Worm (Caenorhabditis elegans) whole organism, late embryonic: ENCODE data around the gene ssp-10.
"Not testable (repeated sequence)": the region's sequence is repeated elsewhere in the genome, so short reads cannot be mapped to it uniquely, and the experiment has no call there.

Experiments
- C08G9.2 ChIP-seq: sonication (generic microtip); optimal IDR thresholded peaks from 2 replicates; lab custom pipeline; 2016; ENCODE audit warnings: mild to moderate bottlenecking, missing genetic modification characterization, moderate library complexity, missing compliant biosample characterization
- C38D4.7 ChIP-seq: fragments of 200-800 bp; sonication (Bioruptor generic); optimal IDR thresholded peaks from 2 replicates; lab custom pipeline; 2018; ENCODE audit warnings: mild to moderate bottlenecking, missing genetic modification characterization, moderate library complexity, missing compliant biosample characterization
- F13H6.1 ChIP-seq: sonication (generic microtip); optimal IDR thresholded peaks from 2 replicates; lab custom pipeline; 2016; ENCODE audit warnings: missing genetic modification characterization, missing compliant biosample characterization
- K02D7.2 ChIP-seq: sonication (generic microtip); optimal IDR thresholded peaks from 2 replicates; lab custom pipeline; 2017; ENCODE audit warnings: mild to moderate bottlenecking, missing genetic modification characterization, missing compliant biosample characterization
- K09A11.1 ChIP-seq: sonication (generic microtip); optimal IDR thresholded peaks from 2 replicates; lab custom pipeline; 2017; ENCODE audit warnings: antibody characterized with exemption, mild to moderate bottlenecking, missing genetic modification characterization, missing compliant biosample characterization; ENCODE audit not compliant: insufficient read depth
- Y22D7AL.16 ChIP-seq: sonication (generic microtip); optimal IDR thresholded peaks from 2 replicates; lab custom pipeline; 2016; ENCODE audit warnings: missing genetic modification characterization, missing compliant biosample characterization
- ceh-14 ChIP-seq: sonication (generic microtip); optimal IDR thresholded peaks from 2 replicates; lab custom pipeline; 2016; ENCODE audit warnings: missing genotype, missing genetic modification characterization, missing compliant biosample characterization
- ceh-18 ChIP-seq: sonication (generic microtip); optimal IDR thresholded peaks from 2 replicates; lab custom pipeline; 2016; ENCODE audit warnings: missing genetic modification characterization, missing compliant biosample characterization
- ceh-2 ChIP-seq: sonication (generic microtip); optimal IDR thresholded peaks from 2 replicates; lab custom pipeline; 2016; ENCODE audit warnings: missing genotype, missing genetic modification characterization, missing compliant biosample characterization
- ceh-22 ChIP-seq: sonication (generic microtip); optimal IDR thresholded peaks from 2 replicates; lab custom pipeline; 2017; ENCODE audit warnings: missing biosample characterization, missing genetic modification characterization
- ceh-24 ChIP-seq: sonication (generic microtip); optimal IDR thresholded peaks from 2 replicates; lab custom pipeline; 2016; ENCODE audit warnings: mild to moderate bottlenecking, missing genetic modification characterization, missing compliant biosample characterization
- ceh-31 ChIP-seq: sonication (generic microtip); optimal IDR thresholded peaks from 2 replicates; lab custom pipeline; 2016; ENCODE audit warnings: missing genetic modification characterization, missing compliant biosample characterization
- ceh-45 ChIP-seq: fragments of 200-800 bp; sonication (Bioruptor generic); IDR thresholded peaks from 2 replicates; pipeline ENCODE4 v1.3.6; 2022; ENCODE audit warnings: missing genetic modification reagents, missing genetic modification characterization, missing compliant biosample characterization
- ceh-48 ChIP-seq: sonication (generic microtip); optimal IDR thresholded peaks from 2 replicates; lab custom pipeline; 2016; ENCODE audit warnings: missing genetic modification characterization, inconsistent platforms, missing compliant biosample characterization
- ceh-9 ChIP-seq: sonication (generic microtip); optimal IDR thresholded peaks from 2 replicates; lab custom pipeline; 2016; ENCODE audit warnings: mild to moderate bottlenecking, missing genetic modification characterization, inconsistent platforms, missing compliant biosample characterization
- che-1 ChIP-seq: sonication (generic microtip); optimal IDR thresholded peaks from 2 replicates; lab custom pipeline; 2016; ENCODE audit warnings: mild to moderate bottlenecking, missing genetic modification characterization, missing compliant biosample characterization
- dve-1 ChIP-seq: sonication (generic microtip); optimal IDR thresholded peaks from 2 replicates; lab custom pipeline; 2017; ENCODE audit warnings: antibody characterized with exemption, mild to moderate bottlenecking, missing genetic modification characterization, missing compliant biosample characterization
- elt-4 ChIP-seq: sonication (generic microtip); optimal IDR thresholded peaks from 2 replicates; lab custom pipeline; 2016; ENCODE audit warnings: missing genetic modification characterization, missing compliant biosample characterization
- ets-4 ChIP-seq: sonication (generic microtip); optimal IDR thresholded peaks from 2 replicates; lab custom pipeline; 2016; ENCODE audit warnings: missing genetic modification characterization, missing compliant biosample characterization
- eyg-1 ChIP-seq: sonication (generic microtip); optimal IDR thresholded peaks from 2 replicates; lab custom pipeline; 2016; ENCODE audit warnings: missing genotype, missing genetic modification characterization, missing compliant biosample characterization
- fax-1 ChIP-seq: sonication (generic microtip); optimal IDR thresholded peaks from 2 replicates; lab custom pipeline; 2016; ENCODE audit warnings: missing genotype, missing genetic modification characterization, missing compliant biosample characterization
- hlh-13 ChIP-seq: fragments of 200-800 bp; sonication (Bioruptor generic); optimal IDR thresholded peaks from 2 replicates; lab custom pipeline; 2018; ENCODE audit warnings: mild to moderate bottlenecking, missing genetic modification characterization, missing compliant biosample characterization
- hlh-15 ChIP-seq: sonication (generic microtip); optimal IDR thresholded peaks from 2 replicates; lab custom pipeline; 2016; ENCODE audit warnings: missing genetic modification characterization, missing compliant biosample characterization
- lim-6 ChIP-seq: sonication (generic microtip); optimal IDR thresholded peaks from 2 replicates; lab custom pipeline; 2016; ENCODE audit warnings: missing genetic modification characterization, missing compliant biosample characterization
- lin-11 ChIP-seq: fragments of 200-800 bp; sonication (Bioruptor generic); optimal IDR thresholded peaks from 2 replicates; lab custom pipeline; 2018; ENCODE audit warnings: mild to moderate bottlenecking, missing genetic modification characterization, missing compliant biosample characterization
- nhr-11 ChIP-seq: fragments of 150-350 bp; optimal IDR thresholded peaks from 2 replicates; lab custom pipeline; 2014; ENCODE audit warnings: missing biosample characterization, missing genetic modification characterization
- nhr-232 ChIP-seq: sonication (generic microtip); optimal IDR thresholded peaks from 2 replicates; lab custom pipeline; 2016; ENCODE audit warnings: missing genetic modification characterization, missing compliant biosample characterization
- npax-4 ChIP-seq: sonication (generic microtip); optimal IDR thresholded peaks from 2 replicates; lab custom pipeline; 2016; ENCODE audit warnings: missing genetic modification characterization, missing compliant biosample characterization
- odd-2 ChIP-seq: sonication (generic microtip); optimal IDR thresholded peaks from 2 replicates; lab custom pipeline; 2017; ENCODE audit warnings: antibody characterized with exemption, mild to moderate bottlenecking, missing genetic modification characterization, missing compliant biosample characterization
- pat-9 ChIP-seq: fragments of 200-800 bp; sonication (Bioruptor generic); optimal IDR thresholded peaks from 2 replicates; lab custom pipeline; 2018; ENCODE audit warnings: mild to moderate bottlenecking, missing genetic modification characterization, moderate library complexity, missing compliant biosample characterization
- pax-1 ChIP-seq: fragments of 150-350 bp; optimal IDR thresholded peaks from 2 replicates; lab custom pipeline; 2014; ENCODE audit warnings: missing biosample characterization, missing genetic modification characterization
- pha-2 ChIP-seq: sonication (generic microtip); optimal IDR thresholded peaks from 2 replicates; lab custom pipeline; 2017; ENCODE audit warnings: mild to moderate bottlenecking, missing genetic modification characterization, missing compliant biosample characterization
- pha-4 ChIP-seq: fragments of 150-350 bp; optimal IDR thresholded peaks from 2 replicates; lab custom pipeline; 2018; ENCODE audit warnings: missing biosample characterization, missing genetic modification reagents, missing genetic modification characterization
- pqm-1 ChIP-seq: sonication (generic microtip); optimal IDR thresholded peaks from 2 replicates; lab custom pipeline; 2016; ENCODE audit warnings: missing genetic modification characterization, missing compliant biosample characterization
- sox-4 ChIP-seq: sonication (generic microtip); optimal IDR thresholded peaks from 2 replicates; lab custom pipeline; 2017; ENCODE audit warnings: mild to moderate bottlenecking, missing genetic modification characterization, inconsistent platforms, missing compliant biosample characterization
- ttx-3 ChIP-seq: sonication (generic microtip); optimal IDR thresholded peaks from 2 replicates; lab custom pipeline; 2016; ENCODE audit warnings: missing genetic modification reagents, missing genetic modification characterization, missing compliant biosample characterization
- unc-3 ChIP-seq, 2 experiments: fragments of 200-800 bp in 1 of 2; sonication (Bioruptor generic) in 1 of 2; sonication (generic microtip) in 1 of 2; conservative IDR thresholded peaks in 1 of 2; optimal IDR thresholded peaks in 1 of 2; 2 replicates each; pipeline versions ENCODE4 v1.3.6 to Lab custom; 2016 to 2022; ENCODE audit warnings: missing compliant biosample characterization in 2 of 2, missing genetic modification characterization in 2 of 2, missing genetic modification reagents in 1 of 2
- unc-42 ChIP-seq: sonication (generic microtip); optimal IDR thresholded peaks from 2 replicates; lab custom pipeline; 2016; ENCODE audit warnings: missing genotype, missing genetic modification characterization, missing compliant biosample characterization
- zip-5 ChIP-seq: sonication (generic microtip); optimal IDR thresholded peaks from 2 replicates; lab custom pipeline; 2016; ENCODE audit warnings: missing genetic modification characterization, missing compliant biosample characterization

ssp-10 gene

DNA sequence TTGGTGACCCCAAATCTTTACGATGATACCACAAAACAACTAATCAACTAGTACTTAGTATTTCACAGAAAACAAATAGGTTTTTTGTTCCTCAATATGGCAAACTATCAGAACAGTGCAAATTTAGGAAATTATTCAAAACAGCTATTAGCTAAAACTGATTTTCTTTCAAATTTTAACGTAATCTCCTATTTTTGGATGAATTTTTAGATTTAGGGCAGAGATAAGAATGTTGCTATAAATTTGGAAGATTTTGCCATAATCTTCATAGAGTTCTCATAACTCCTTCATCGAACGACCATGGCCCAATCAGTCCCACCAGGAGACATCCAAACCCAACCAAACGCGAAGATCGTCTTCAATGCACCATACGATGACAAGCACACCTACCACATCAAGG lies 13.5 kb downstream of the ssp-10 start, which contains the start of gene msp-10:
Gene msp-10, plus strand, starts transcription at position 301 of the 400 bp plus-strand sequence.
- not testable (repeated sequence) for TF ChIP-seq sox-4 (tag; lab: Kevin White, UChicago); pat-9; nhr-232 (tag; lab: Kevin White, UChicago)

ce11 chrIV:9836317-9836716 lies 14.5 kb downstream of the ssp-10 start, which contains the start of gene msp-81:
TSS of gene msp-81 (minus strand) at chrIV:9836417.
- TF ChIP-seq nhr-11 (tag; lab: Kevin White, UChicago), result no peak
- no peak for TF ChIP-seq pax-1 (tag; lab: Kevin White, UChicago)
- no peak for TF ChIP-seq hlh-15
- TF ChIP-seq dve-1 (tag; lab: Kevin White, UChicago), result no peak
- no peak for TF ChIP-seq ceh-9 (tag; lab: Kevin White, UChicago)
- no peak for TF ChIP-seq K02D7.2 (tag; lab: Kevin White, UChicago)
- no peak for TF ChIP-seq che-1
- no peak for TF ChIP-seq elt-4 (tag; lab: Kevin White, UChicago)
- no peak for TF ChIP-seq K09A11.1 (tag; lab: Kevin White, UChicago)
- TF ChIP-seq ets-4, result no peak
- TF ChIP-seq C38D4.7 (GFP tag; lab: Kevin White, UChicago), result no peak
- TF ChIP-seq ceh-18, result no peak
- TF ChIP-seq hlh-13 (GFP tag; lab: Kevin White, UChicago), result no peak
- no peak for TF ChIP-seq odd-2 (tag; lab: Kevin White, UChicago)
- TF ChIP-seq eyg-1 (tag; lab: Kevin White, UChicago), result no peak
- TF ChIP-seq Y22D7AL.16 (tag; lab: Kevin White, UChicago), result no peak
- TF ChIP-seq unc-3 (GFP tag; conservative IDR thresholded peaks at IDR 0.05; lab: Robert Waterston, UW), result no peak
- no peak for TF ChIP-seq unc-3 (tag; optimal IDR thresholded peaks at IDR 0.05; lab: Kevin White, UChicago)
- no peak for TF ChIP-seq lim-6 (tag; lab: Kevin White, UChicago)
- TF ChIP-seq pha-4 (tag; lab: Kevin White, UChicago), result no peak
- TF ChIP-seq ceh-31 (tag; lab: Kevin White, UChicago), result no peak

ce11 chrIV:9833337-9833736 lies 17.5 kb downstream of the ssp-10 start:
- TF ChIP-seq ttx-3 (tag; lab: Kevin White, UChicago), result no peak
- no peak for TF ChIP-seq fax-1
- no peak for TF ChIP-seq ceh-14
- no peak for TF ChIP-seq lin-11 (tag; lab: Kevin White, UChicago)
- TF ChIP-seq ceh-22 (tag; lab: Kevin White, UChicago), result no peak
- no peak for TF ChIP-seq F13H6.1 (tag; lab: Kevin White, UChicago)
- no peak for TF ChIP-seq zip-5 (tag; lab: Kevin White, UChicago)
- no peak for TF ChIP-seq ceh-2 (tag; lab: Kevin White, UChicago)
- TF ChIP-seq hlh-13 (GFP tag; lab: Kevin White, UChicago), result no peak
- no peak for TF ChIP-seq pha-2 (tag; lab: Kevin White, UChicago)
- TF ChIP-seq npax-4, result no peak

- TF ChIP-seq eyg-1 (tag; lab: Kevin White, UChicago), result no peak
- no peak for TF ChIP-seq ceh-24 (tag; lab: Kevin White, UChicago)
- TF ChIP-seq C08G9.2 (tag; lab: Kevin White, UChicago), result no peak
- TF ChIP-seq ceh-48 (tag; lab: Kevin White, UChicago), result no peak
- no peak for TF ChIP-seq unc-42 (tag; lab: Kevin White, UChicago)
- TF ChIP-seq ttx-3 (tag; lab: Kevin White, UChicago), result no peak
- no peak for TF ChIP-seq lim-6 (tag; lab: Kevin White, UChicago)
- TF ChIP-seq nhr-232 (tag; lab: Kevin White, UChicago), result no peak
- TF ChIP-seq ceh-45 (GFP tag; lab: Robert Waterston, UW), result no peak
- TF ChIP-seq pqm-1 (tag; lab: Kevin White, UChicago), result no peak
- no peak for TF ChIP-seq ets-4
- TF ChIP-seq nhr-11 (tag; lab: Kevin White, UChicago), result no peak
- no peak for TF ChIP-seq pha-4 (tag; lab: Kevin White, UChicago)
- TF ChIP-seq ceh-22 (tag; lab: Kevin White, UChicago), result no peak
Observed at ce11 chrIV:9832586-9832985, 18.2 kb downstream of the ssp-10 start, which contains the start of gene kin-21. TSS of gene kin-21 (plus strand) at chrIV:9832886.
